Worm (Caenorhabditis elegans) whole organism, L4 larva: Measurements from ENCODE around the gene K06H7.8.

Experiments used
- D1046.2 ChIP-seq: fragments of 200-800 bp; sonication (Bioruptor generic); IDR thresholded peaks from 2 replicates; pipeline ENCODE4 v1.3.6; 2022; ENCODE audit warnings: missing genetic modification characterization, missing compliant biosample characterization
- F10B5.3 ChIP-seq: sonication (generic microtip); optimal IDR thresholded peaks from 2 replicates; lab custom pipeline; 2016; ENCODE audit warnings: mild to moderate bottlenecking, missing genetic modification characterization, missing compliant biosample characterization
- F26F4.8 ChIP-seq: fragments of 200-800 bp; sonication (Bioruptor generic); conservative IDR thresholded peaks from 2 replicates; pipeline ENCODE4 v1.3.6; 2022; ENCODE audit warnings: missing genetic modification characterization, missing compliant biosample characterization
- F44E2.7 ChIP-seq: fragments of 200-800 bp; sonication (Bioruptor generic); IDR thresholded peaks from 2 replicates; pipeline ENCODE4 v2.1.2; 2022; ENCODE audit warnings: missing genetic modification characterization, missing compliant biosample characterization
- R02D3.7 ChIP-seq: fragments of 150-350 bp; sonication (generic microtip); optimal IDR thresholded peaks from 3 replicates; lab custom pipeline; 2014; ENCODE audit warnings: missing biosample characterization, missing genetic modification characterization
- Y105C5A.15 ChIP-seq: fragments of 200-800 bp; sonication (Bioruptor generic); IDR thresholded peaks from 2 replicates; pipeline ENCODE4 v1.3.6; 2022; ENCODE audit warnings: missing genetic modification characterization, missing compliant biosample characterization
- Y48G9A.11 ChIP-seq: fragments of 200-800 bp; sonication (Bioruptor generic); IDR thresholded peaks from 2 replicates; pipeline ENCODE4 v1.3.6; 2022; ENCODE audit warnings: missing genetic modification reagents, missing genetic modification characterization, missing compliant biosample characterization
- Y5F2A.4 ChIP-seq: fragments of 200-800 bp; sonication (Bioruptor generic); optimal IDR thresholded peaks from 2 replicates; lab custom pipeline; 2018; ENCODE audit warnings: mild to moderate bottlenecking, missing genetic modification characterization, missing compliant biosample characterization
- Y75B8A.6 ChIP-seq: fragments of 200-800 bp; sonication (Bioruptor generic); IDR thresholded peaks from 2 replicates; pipeline ENCODE4 v1.3.6; 2022; ENCODE audit warnings: missing genetic modification reagents, missing genetic modification characterization, missing compliant biosample characterization
- ZK337.2 ChIP-seq: fragments of 200-800 bp; sonication (Bioruptor generic); IDR thresholded peaks from 2 replicates; pipeline ENCODE4 v1.3.6; 2022; ENCODE audit warnings: missing genetic modification reagents, missing genetic modification characterization, missing compliant biosample characterization
- ZK546.5 ChIP-seq, 2 experiments: sonication (generic microtip); optimal IDR thresholded peaks; 2 replicates each; lab custom pipeline; 2017; ENCODE audit warnings: missing biosample characterization in 2 of 2, missing genetic modification characterization in 2 of 2
- aha-1 ChIP-seq: fragments of 150-350 bp; peaks from one replicate; lab custom pipeline; 2014; ENCODE audit warnings: missing biosample characterization, missing genetic modification characterization
- attf-4 ChIP-seq: sonication (generic microtip); optimal IDR thresholded peaks from 3 replicates; lab custom pipeline; 2017; ENCODE audit warnings: missing biosample characterization, missing genetic modification characterization
- ceh-28 ChIP-seq: fragments of 150-350 bp; optimal IDR thresholded peaks from 2 replicates; lab custom pipeline; 2014; ENCODE audit warnings: missing biosample characterization, missing genetic modification reagents, missing genetic modification characterization
- cey-2 ChIP-seq: sonication (generic microtip); optimal IDR thresholded peaks from 3 replicates; lab custom pipeline; 2017; ENCODE audit warnings: missing genetic modification characterization, mild to moderate bottlenecking, missing compliant biosample characterization, antibody characterized with exemption, borderline replicate concordance; ENCODE audit not compliant: insufficient read depth
- daf-16 ChIP-seq, 3 experiments: sonication (generic microtip); optimal IDR thresholded peaks; 2 replicates each; lab custom pipeline; 2016 to 2017; ENCODE audit warnings: missing genetic modification characterization in 3 of 3, missing genetic modification reagents in 3 of 3, mild to moderate bottlenecking in 2 of 3, missing compliant biosample characterization in 2 of 3, missing biosample characterization in 1 of 3, moderate library complexity in 1 of 3
- daf-19 ChIP-seq: fragments of 200-800 bp; sonication (Bioruptor generic); conservative IDR thresholded peaks from 2 replicates; pipeline ENCODE4 v1.3.6; 2022; ENCODE audit warnings: missing genetic modification characterization, missing compliant biosample characterization
- daf-8 ChIP-seq: fragments of 200-800 bp; sonication (Bioruptor generic); IDR thresholded peaks from 2 replicates; pipeline ENCODE4 v1.3.6; 2022; ENCODE audit warnings: missing genetic modification characterization, missing compliant biosample characterization
- dmd-6 ChIP-seq: fragments of 200-800 bp; sonication (Bioruptor generic); IDR thresholded peaks from 2 replicates; pipeline ENCODE4 v1.3.6; 2022; ENCODE audit warnings: missing genetic modification reagents, missing genetic modification characterization, missing compliant biosample characterization
- dmd-8 ChIP-seq: fragments of 200-800 bp; sonication (Bioruptor generic); IDR thresholded peaks from 2 replicates; pipeline ENCODE4 v1.3.6; 2022; ENCODE audit warnings: missing genetic modification characterization, missing compliant biosample characterization
- duxl-1 ChIP-seq: sonication (generic microtip); optimal IDR thresholded peaks from 2 replicates; lab custom pipeline; 2016; ENCODE audit warnings: mild to moderate bottlenecking, missing genetic modification characterization, moderate library complexity, missing compliant biosample characterization; ENCODE audit not compliant: poor library complexity
- dve-1 ChIP-seq: sonication (generic microtip); optimal IDR thresholded peaks from 2 replicates; lab custom pipeline; 2017; ENCODE audit warnings: antibody characterized with exemption, mild to moderate bottlenecking, missing genetic modification characterization, missing compliant biosample characterization; ENCODE audit not compliant: insufficient read depth
- egl-27 ChIP-seq: sonication (generic microtip); optimal IDR thresholded peaks from 3 replicates; lab custom pipeline; 2017; ENCODE audit warnings: missing biosample characterization, missing genetic modification reagents, missing genetic modification characterization
- fkh-10 ChIP-seq: fragments of 150-350 bp; optimal IDR thresholded peaks from 2 replicates; lab custom pipeline; 2014; ENCODE audit warnings: missing biosample characterization, missing genetic modification reagents, missing genetic modification characterization
- fos-1 ChIP-seq: fragments of 150-350 bp; optimal IDR thresholded peaks from 2 replicates; lab custom pipeline; 2014; ENCODE audit warnings: missing biosample characterization, missing genetic modification characterization
- gei-8 ChIP-seq: fragments of 200-800 bp; sonication (Bioruptor generic); optimal IDR thresholded peaks from 2 replicates; lab custom pipeline; 2018; ENCODE audit warnings: mild to moderate bottlenecking, missing genetic modification characterization, missing compliant biosample characterization
- lin-1 ChIP-seq: fragments of 200-800 bp; sonication (Bioruptor generic); IDR thresholded peaks from 2 replicates; pipeline ENCODE4 v1.3.6; 2022; ENCODE audit warnings: missing genetic modification reagents, missing genetic modification characterization, missing compliant biosample characterization
- lin-15B ChIP-seq: fragments of 150-350 bp; sonication (generic microtip); optimal IDR thresholded peaks from 3 replicates; lab custom pipeline; 2014; ENCODE audit warnings: missing biosample characterization, missing genetic modification characterization
- lin-29 ChIP-seq: fragments of 200-800 bp; sonication (Bioruptor generic); IDR thresholded peaks from 2 replicates; pipeline ENCODE4 v1.3.6; 2022; ENCODE audit warnings: missing genetic modification reagents, missing genetic modification characterization, missing compliant biosample characterization
- madf-9 ChIP-seq: fragments of 200-800 bp; sonication (Bioruptor generic); conservative IDR thresholded peaks from 2 replicates; pipeline ENCODE4 v1.3.6; 2022; ENCODE audit warnings: missing genetic modification reagents, missing genetic modification characterization, missing compliant biosample characterization
- mdl-1 ChIP-seq, 2 experiments: fragments of 150-350 bp in 1 of 2; sonication (generic microtip) in 1 of 2; optimal IDR thresholded peaks; 2 replicates each; lab custom pipeline; 2014 to 2017; ENCODE audit warnings: missing biosample characterization in 2 of 2, missing genetic modification characterization in 2 of 2
- mdt-29 ChIP-seq: fragments of 200-800 bp; sonication (Bioruptor generic); IDR thresholded peaks from 2 replicates; pipeline ENCODE4 v1.3.6; 2022; ENCODE audit warnings: missing genetic modification reagents, missing genetic modification characterization, missing compliant biosample characterization
- mxl-3 ChIP-seq: fragments of 200-800 bp; sonication (Bioruptor generic); optimal IDR thresholded peaks from 2 replicates; lab custom pipeline; 2018; ENCODE audit warnings: mild to moderate bottlenecking, missing genetic modification characterization, missing compliant biosample characterization
- nhr-11 ChIP-seq: fragments of 150-350 bp; optimal IDR thresholded peaks from 2 replicates; lab custom pipeline; 2014; ENCODE audit warnings: missing biosample characterization, missing genetic modification characterization
- nhr-111 ChIP-seq: fragments of 200-800 bp; sonication (Bioruptor generic); optimal IDR thresholded peaks from 2 replicates; lab custom pipeline; 2018; ENCODE audit warnings: mild to moderate bottlenecking, missing genetic modification characterization, missing compliant biosample characterization
- nhr-25 ChIP-seq: sonication (generic microtip); optimal IDR thresholded peaks from 2 replicates; lab custom pipeline; 2017; ENCODE audit warnings: missing genetic modification characterization, mild to moderate bottlenecking, missing compliant biosample characterization, antibody characterized with exemption, moderate library complexity, borderline replicate concordance; ENCODE audit not compliant: insufficient read depth
- nhr-42 ChIP-seq: fragments of 200-800 bp; sonication (Bioruptor generic); IDR thresholded peaks from 2 replicates; pipeline ENCODE4 v1.3.6; 2022; ENCODE audit warnings: missing genetic modification characterization, missing compliant biosample characterization
- nhr-48 ChIP-seq: sonication (generic microtip); optimal IDR thresholded peaks from 2 replicates; lab custom pipeline; 2016; ENCODE audit warnings: mild to moderate bottlenecking, missing genetic modification characterization, missing compliant biosample characterization
- nhr-6 ChIP-seq: fragments of 150-350 bp; optimal IDR thresholded peaks from 2 replicates; lab custom pipeline; 2014; ENCODE audit warnings: missing biosample characterization, missing genetic modification characterization
- nhr-77 ChIP-seq: fragments of 150-350 bp; optimal IDR thresholded peaks from 2 replicates; lab custom pipeline; 2014; ENCODE audit warnings: missing biosample characterization, missing genetic modification characterization
- pha-4 ChIP-seq, 2 experiments: fragments of 150-350 bp in 1 of 2; fragments of 200-800 bp in 1 of 2; sonication (Bioruptor generic) in 1 of 2; IDR thresholded peaks in 1 of 2; optimal IDR thresholded peaks in 1 of 2; 2 replicates each; pipeline versions ENCODE4 v1.3.6 to Lab custom; 2014 to 2022; ENCODE audit warnings: missing genetic modification characterization in 2 of 2, missing genetic modification reagents in 2 of 2, missing biosample characterization in 1 of 2, missing compliant biosample characterization in 1 of 2
- pqm-1 ChIP-seq: sonication (generic microtip); optimal IDR thresholded peaks from 2 replicates; lab custom pipeline; 2017; ENCODE audit warnings: missing biosample characterization, missing genetic modification characterization
- saeg-2 ChIP-seq: fragments of 200-800 bp; sonication (Bioruptor generic); IDR thresholded peaks from 2 replicates; pipeline ENCODE4 v1.3.6; 2022; ENCODE audit warnings: missing genetic modification reagents, missing genetic modification characterization, missing compliant biosample characterization
- sdz-12 ChIP-seq: fragments of 200-800 bp; sonication (Bioruptor generic); optimal IDR thresholded peaks from 2 replicates; lab custom pipeline; 2018; ENCODE audit warnings: mild to moderate bottlenecking, missing genetic modification characterization, missing compliant biosample characterization
- set-16 ChIP-seq: fragments of 200-800 bp; sonication (Bioruptor generic); IDR thresholded peaks from 2 replicates; pipeline ENCODE4 v1.3.6; 2022; ENCODE audit warnings: missing genetic modification reagents, missing genetic modification characterization, missing compliant biosample characterization
- tag-97 ChIP-seq: fragments of 200-800 bp; sonication (Bioruptor generic); IDR thresholded peaks from 2 replicates; pipeline ENCODE4 v1.3.6; 2022; ENCODE audit warnings: missing genetic modification characterization, missing compliant biosample characterization
- zip-2 ChIP-seq: fragments of 150-350 bp; optimal IDR thresholded peaks from 2 replicates; lab custom pipeline; 2014; ENCODE audit warnings: missing biosample characterization, missing genetic modification characterization
- ztf-7 ChIP-seq: fragments of 150-350 bp; optimal IDR thresholded peaks from 2 replicates; lab custom pipeline; 2014; ENCODE audit warnings: missing biosample characterization, missing genetic modification characterization

K06H7.8 gene

ce11 chrIII:8109459-8110057 lies 11.5 kb upstream of the K06H7.8 start (continued):
- peak; percentile 58 for TF ChIP-seq dve-1 (tag; lab: Kevin White, UChicago)
- TF ChIP-seq daf-16 (GFP tag; optimal IDR thresholded peaks at IDR 0.05; lab: Kevin White, UChicago), result peak; percentile 35 to 72
- peak; percentile 52 for TF ChIP-seq daf-16 (tag; optimal IDR thresholded peaks at IDR 0.05; lab: Kevin White, UChicago)
- no peak for TF ChIP-seq pqm-1 (tag; lab: Kevin White, UChicago)
- TF ChIP-seq lin-15B (tag; lab: Kevin White, UChicago), result no peak
- TF ChIP-seq dmd-6, result peak; percentile 74
- TF ChIP-seq daf-8 (GFP tag; lab: Robert Waterston, UW), result 0 out of 2 replicates have a peak, but pooled peaks have one; percentile 36
- peak; percentile 70; the same call in 1 of the 2 replicates for TF ChIP-seq F26F4.8 (GFP tag; lab: Robert Waterston, UW)
- no peak for TF ChIP-seq R02D3.7 (tag; lab: Kevin White, UChicago)
- no peak for TF ChIP-seq zip-2 (tag; lab: Kevin White, UChicago)
- TF ChIP-seq Y48G9A.11 (GFP tag; lab: Robert Waterston, UW), result peak; percentile 69; the same call in 1 of the 2 replicates
- peak; percentile 95 for TF ChIP-seq aha-1 (tag; lab: Kevin White, UChicago)
- no peak for TF ChIP-seq egl-27 (tag; lab: Kevin White, UChicago)
- TF ChIP-seq nhr-111 (GFP tag; lab: Kevin White, UChicago), result peak; percentile 27
- no peak for TF ChIP-seq nhr-25 (tag; lab: Kevin White, UChicago)
- TF ChIP-seq ztf-7 (tag; lab: Kevin White, UChicago), result peak; percentile 53
- no peak for TF ChIP-seq Y5F2A.4 (GFP tag; lab: Kevin White, UChicago)
- peak; percentile 62 for TF ChIP-seq nhr-77 (tag; lab: Kevin White, UChicago)
- TF ChIP-seq tag-97 (GFP tag; lab: Robert Waterston, UW), result no peak
- TF ChIP-seq saeg-2 (GFP tag; lab: Robert Waterston, UW), result no peak
- no peak; the same call in 1 of the 2 replicates for TF ChIP-seq Y75B8A.6 (GFP tag; lab: Robert Waterston, UW)
- TF ChIP-seq set-16 (GFP tag; lab: Robert Waterston, UW), result peak; percentile 46; the same call in 1 of the 2 replicates
- peak; percentile 82 for TF ChIP-seq duxl-1
- TF ChIP-seq dmd-8, result peak; percentile 89
- peak; percentile 71 for TF ChIP-seq ZK337.2 (GFP tag; lab: Robert Waterston, UW)
- TF ChIP-seq mdl-1 (tag; optimal IDR thresholded peaks at IDR 0.05; lab: Kevin White, UChicago), result peak in 1 of 2 experiments; percentile 39
- no peak for TF ChIP-seq lin-29
- TF ChIP-seq mxl-3, result peak; percentile 70
- peak; percentile 73; the same call in 1 of the 2 replicates for TF ChIP-seq pha-4 (GFP tag; IDR thresholded peaks at IDR 0.05; lab: Robert Waterston, UW)
- no peak for TF ChIP-seq pha-4 (tag; optimal IDR thresholded peaks at IDR 0.05; lab: Kevin White, UChicago)
- TF ChIP-seq Y105C5A.15, result peak; percentile 78; the same call in 1 of the 2 replicates
- TF ChIP-seq ceh-28 (tag; lab: Kevin White, UChicago), result no peak
- TF ChIP-seq cey-2, result no peak
- no peak for TF ChIP-seq F10B5.3 (tag; lab: Kevin White, UChicago)
- TF ChIP-seq nhr-48 (tag; lab: Kevin White, UChicago), result peak; percentile 49
- peak; percentile 80; the same call in 1 of the 2 replicates for TF ChIP-seq F44E2.7 (GFP tag; lab: Robert Waterston, UW)
- TF ChIP-seq ZK546.5 (tag; optimal IDR thresholded peaks at IDR 0.05; lab: Kevin White, UChicago), result no peak
- TF ChIP-seq nhr-42 (GFP tag; lab: Robert Waterston, UW), result peak; percentile 71
- TF ChIP-seq lin-1 (GFP tag; lab: Robert Waterston, UW), result 0 out of 2 replicates have a peak, but pooled peaks have one; percentile 56
- peak; percentile 71 for TF ChIP-seq madf-9
- TF ChIP-seq gei-8 (GFP tag; lab: Kevin White, UChicago), result peak; percentile 97
- no peak for TF ChIP-seq fos-1 (tag; lab: Kevin White, UChicago)
- peak; percentile 87 for TF ChIP-seq D1046.2 (GFP tag; lab: Robert Waterston, UW)
- peak; percentile 9 for TF ChIP-seq fkh-10
- TF ChIP-seq daf-19 (GFP tag; lab: Robert Waterston, UW), result peak; percentile 42; the same call in 1 of the 2 replicates
- TF ChIP-seq attf-4 (tag; lab: Kevin White, UChicago), result no peak
- TF ChIP-seq sdz-12 (GFP tag; lab: Kevin White, UChicago), result peak; percentile 53
- TF ChIP-seq nhr-11 (tag; lab: Kevin White, UChicago), result peak; percentile 52
- TF ChIP-seq nhr-6 (tag; lab: Kevin White, UChicago), result peak; percentile 41
- TF ChIP-seq mdt-29 (GFP tag; lab: Robert Waterston, UW), result peak; percentile 68; the same call in 1 of the 2 replicates
